Worm (Caenorhabditis elegans) whole organism, mixed stage, embryonic: ENCODE results near the gene M28.4.

ENCODE experiments used
- blmp-1 ChIP-seq: fragments of 150-350 bp; optimal IDR thresholded peaks from 2 replicates; lab custom pipeline; 2014; ENCODE audit warnings: missing biosample characterization, missing genetic modification characterization
- cnd-1 ChIP-seq: fragments of 200-800 bp; sonication (Bioruptor generic); optimal IDR thresholded peaks from 2 replicates; lab custom pipeline; 2018; ENCODE audit warnings: mild to moderate bottlenecking, missing genetic modification characterization, missing compliant biosample characterization
- elt-3 ChIP-seq: fragments of 150-350 bp; optimal IDR thresholded peaks from 2 replicates; lab custom pipeline; 2014; ENCODE audit warnings: missing biosample characterization, missing genetic modification characterization
- lin-13 ChIP-seq: fragments of 150-350 bp; optimal IDR thresholded peaks from 2 replicates; lab custom pipeline; 2014; ENCODE audit warnings: missing biosample characterization, missing genetic modification characterization
- nhr-12 ChIP-seq: fragments of 150-350 bp; optimal IDR thresholded peaks from 2 replicates; lab custom pipeline; 2014; ENCODE audit warnings: missing biosample characterization, missing genetic modification characterization
- nhr-28 ChIP-seq: fragments of 150-350 bp; optimal IDR thresholded peaks from 2 replicates; lab custom pipeline; 2014; ENCODE audit warnings: missing biosample characterization, missing genetic modification characterization
- nhr-76 ChIP-seq: sonication (generic microtip); optimal IDR thresholded peaks from 2 replicates; lab custom pipeline; 2017; ENCODE audit warnings: missing biosample characterization, missing genetic modification characterization
- sem-2 ChIP-seq: fragments of 200-800 bp; sonication (Bioruptor generic); optimal IDR thresholded peaks from 2 replicates; lab custom pipeline; 2018; ENCODE audit warnings: mild to moderate bottlenecking, missing genetic modification characterization, missing compliant biosample characterization
- snpc-4 ChIP-seq: fragments of 150-350 bp; optimal IDR thresholded peaks from 2 replicates; lab custom pipeline; 2014; ENCODE audit warnings: missing biosample characterization, missing genetic modification characterization
- unc-62 ChIP-seq: fragments of 150-350 bp; optimal IDR thresholded peaks from 2 replicates; lab custom pipeline; 2014; ENCODE audit warnings: missing biosample characterization, missing genetic modification reagents, missing genetic modification characterization
- ztf-11 ChIP-seq: fragments of 150-350 bp; optimal IDR thresholded peaks from 2 replicates; lab custom pipeline; 2014; ENCODE audit warnings: missing biosample characterization, missing genetic modification characterization

DNA sequence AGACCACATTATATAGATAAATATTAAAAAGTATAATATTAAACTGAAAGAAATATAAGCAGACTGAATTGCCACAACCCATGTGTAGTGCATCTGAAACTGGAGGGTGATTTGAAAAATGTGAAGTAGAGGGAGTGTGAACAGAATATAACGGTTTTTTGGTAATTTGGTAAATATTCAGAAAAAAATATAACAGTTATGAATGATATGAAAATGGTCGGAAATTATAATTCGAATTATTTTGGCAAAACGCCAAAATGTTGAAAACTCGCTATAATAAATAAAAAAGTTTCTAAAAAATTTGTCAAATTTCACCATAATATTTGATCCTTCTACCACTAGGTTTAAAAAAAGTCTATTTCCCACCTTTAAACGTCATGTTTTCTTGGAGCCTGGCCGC, 41.3 kb upstream of the M28.4 start, which contains the start of gene srv-2:
- TF ChIP-seq unc-62, result no peak
- no peak for TF ChIP-seq sem-2 (GFP tag; lab: Kevin White, UChicago)
- no peak for TF ChIP-seq blmp-1 (tag; lab: Kevin White, UChicago)
- TF ChIP-seq lin-13, result no peak
- no peak for TF ChIP-seq snpc-4 (tag; lab: Kevin White, UChicago)
- TF ChIP-seq cnd-1 (tag; lab: Kevin White, UChicago), result no peak
- TF ChIP-seq nhr-28 (tag; lab: Kevin White, UChicago), result no peak
- TF ChIP-seq nhr-12 (tag; lab: Kevin White, UChicago), result no peak
- no peak for TF ChIP-seq ztf-11
- TF ChIP-seq elt-3 (tag; lab: Kevin White, UChicago), result no peak
- TF ChIP-seq nhr-76 (tag; lab: Kevin White, UChicago), result no peak
